Fruit fly (Drosophila melanogaster) whole organism, prepupa: ENCODE data around the gene CG5556.

Experiments used
- Met ChIP-seq: fragments of 200-800 bp; sonication (Bioruptor generic); optimal IDR thresholded peaks from 3 replicates; lab custom pipeline; 2016; ENCODE audit warnings: missing biosample characterization, missing genetic modification characterization
- pdm3 ChIP-seq: fragments of 200-800 bp; sonication (Bioruptor generic); optimal IDR thresholded peaks from 3 replicates; lab custom pipeline; 2016; ENCODE audit warnings: missing biosample characterization, missing genetic modification characterization
- topi ChIP-seq: fragments of 200-800 bp; sonication (Bioruptor generic); optimal IDR thresholded peaks from 3 replicates; lab custom pipeline; 2016; ENCODE audit warnings: missing biosample characterization, missing genetic modification characterization

dm6 chr2L:1386512-1386911 is 33.8 kb upstream of the CG5556 start:
- TF ChIP-seq pdm3 (GFP tag; lab: Kevin White, UChicago) = no peak
- TF ChIP-seq topi (GFP tag; lab: Kevin White, UChicago) = no peak
- TF ChIP-seq Met (GFP tag; lab: Kevin White, UChicago) = no peak
